Fruit fly (Drosophila melanogaster): ENCODE results near the gene Rev1.

Gene Rev1

dm6 chr3L:690031-690686, 36.0 kb downstream of the Rev1 start, which contains the start of the genes CG32483 and RabX6 (continued):
- TF ChIP-seq CG6175 (GFP tag; IDR thresholded peaks at IDR 0.05) (no peak), CG10321 (GFP tag; IDR thresholded peaks at IDR 0.05) (no peak), CG6765 (GFP tag; optimal IDR thresholded peaks at IDR 0.05) (no peak), CG10147 (GFP tag; optimal IDR thresholded peaks at IDR 0.05) (no peak), bbx (GFP tag; IDR thresholded peaks at IDR 0.05; ENCODE audit: partially characterized antibody) (no peak), mirr (GFP tag; optimal IDR thresholded peaks at IDR 0.05) (no peak), BEAF-32 (GFP tag; optimal IDR thresholded peaks at IDR 0.05) (peak; percentile 42), CG34224 (GFP tag; IDR thresholded peaks at IDR 0.05; ENCODE audit: partially characterized antibody) (peak; percentile 61; the same call in 1 of the 3 replicates), caup (GFP tag; optimal IDR thresholded peaks at IDR 0.05; ENCODE audit: severe bottlenecking) (no peak), CG10431 (GFP tag; optimal IDR thresholded peaks at IDR 0.05) (no peak), GATAe (GFP tag; conservative IDR thresholded peaks at IDR 0.05) (no peak), CG6689 (GFP tag; IDR thresholded peaks at IDR 0.05) (no peak), sna (GFP tag; IDR thresholded peaks at IDR 0.05; ENCODE audit: partially characterized antibody) (no peak), hbn (GFP tag; IDR thresholded peaks at IDR 0.05; ENCODE audit: partially characterized antibody) (peak; percentile 25; the same call in 1 of the 2 replicates), Fer1 (GFP tag; optimal IDR thresholded peaks at IDR 0.05) (peak; percentile 15), her (GFP tag; optimal IDR thresholded peaks at IDR 0.05) (no peak), ewg (GFP tag; optimal IDR thresholded peaks at IDR 0.05) (peak; percentile 8), CG13775 (GFP tag; optimal IDR thresholded peaks at IDR 0.05) (no peak), bab2 (GFP tag; optimal IDR thresholded peaks at IDR 0.05) (no peak), CG4617 (GFP tag; optimal IDR thresholded peaks at IDR 0.05; ENCODE audit: borderline replicate concordance) (peak; percentile 22), fd3F (GFP tag; optimal IDR thresholded peaks at IDR 0.05) (no peak), CG11085 (GFP tag; IDR thresholded peaks at IDR 0.05) (no peak), CG4282 (GFP tag; optimal IDR thresholded peaks at IDR 0.05) (no peak), H2.0 (GFP tag; IDR thresholded peaks at IDR 0.05) (no peak), CTCF (GFP tag; optimal IDR thresholded peaks at IDR 0.05) (peak; percentile 38), CG16863 (GFP tag; optimal IDR thresholded peaks at IDR 0.05) (no peak), dan (GFP tag; IDR thresholded peaks at IDR 0.05) (no peak), tgo (GFP tag; IDR thresholded peaks at IDR 0.05) (no peak), CG18262 (tag; optimal IDR thresholded peaks at IDR 0.05) (no peak), nau (GFP tag; optimal IDR thresholded peaks at IDR 0.05) (no peak), CG14710 (tag; optimal IDR thresholded peaks at IDR 0.05) (peak; percentile 4), cas (GFP tag; IDR thresholded peaks at IDR 0.05) (no peak), Sin3A (optimal IDR thresholded peaks at IDR 0.05) (peak; percentile 1), Med (GFP tag) (peak; percentile 5), CG9215 (GFP tag; IDR thresholded peaks at IDR 0.05) (no peak), pros (GFP tag; optimal IDR thresholded peaks at IDR 0.05) (no peak), corto (GFP tag; optimal IDR thresholded peaks at IDR 0.05) (no peak), scrt (GFP tag; optimal IDR thresholded peaks at IDR 0.05) (no peak), salm (tag; optimal IDR thresholded peaks at IDR 0.05) (no peak), CG3847 (GFP tag; IDR thresholded peaks at IDR 0.05) (no peak), CG13296 (GFP tag; optimal IDR thresholded peaks at IDR 0.05) (no peak), sens (GFP tag) (no peak), Xrp1 (GFP tag; IDR thresholded peaks at IDR 0.05) (no peak), CG10366 (GFP tag; IDR thresholded peaks at IDR 0.05) (no peak), bcd (GFP tag; optimal IDR thresholded peaks at IDR 0.05) (no peak), CG12744 (GFP tag; optimal IDR thresholded peaks at IDR 0.05) (no peak), MESR4 (GFP tag; optimal IDR thresholded peaks at IDR 0.05) (peak; percentile 42), Dll (GFP tag; IDR thresholded peaks at IDR 0.05; ENCODE audit: partially characterized antibody) (peak; percentile 55; the same call in 2 of the 4 replicates), fd64A (GFP tag; optimal IDR thresholded peaks at IDR 0.05) (no peak), CG4360 (GFP tag; IDR thresholded peaks at IDR 0.05) (peak; percentile 63; the same call in 1 of the 2 replicates), CG31365 (tag; optimal IDR thresholded peaks at IDR 0.05) (no peak)
